Worm (Caenorhabditis elegans): ENCODE measurements around the gene rmd-6.
"Not testable (repeated sequence)": the region's sequence is repeated elsewhere in the genome, so short reads cannot be mapped to it uniquely, and the experiment has no call there.

rmd-6 gene

ce11 chrIV:5062278-5062677, 6.4 kb upstream of the rmd-6 start, which contains the start of gene msp-57:
msp-57 (plus strand) TSS chrIV:5062578.
- not testable (repeated sequence) for TF ChIP-seq nhr-25, lin-39, lin-11 (tag; optimal IDR thresholded peaks at IDR 0.05)

DNA sequence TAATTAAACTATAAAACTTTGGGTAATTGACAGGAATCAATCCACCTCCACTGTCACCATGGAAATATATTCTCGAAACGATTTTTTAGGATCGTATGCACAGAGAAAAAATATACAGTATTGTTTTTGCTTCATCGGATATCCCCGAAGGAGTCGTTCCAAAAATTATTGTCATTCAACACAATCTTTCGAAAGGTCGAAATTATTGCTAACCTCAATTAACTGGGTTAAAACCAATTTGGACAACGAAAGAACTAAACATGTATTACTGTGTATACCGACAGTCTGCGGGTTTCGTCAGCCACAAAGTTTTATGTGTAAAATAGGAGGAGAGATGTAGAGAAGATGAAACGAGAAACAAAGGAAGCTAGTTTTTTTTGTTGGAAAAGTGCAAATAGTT, 5.3 kb upstream of the rmd-6 start:
- TF ChIP-seq dmd-4 (tag; optimal IDR thresholded peaks at IDR 0.05) (no peak), nhr-237 (tag; optimal IDR thresholded peaks at IDR 0.05) (no peak), crh-2 (tag; optimal IDR thresholded peaks at IDR 0.05) (no peak), ceh-82 (tag; optimal IDR thresholded peaks at IDR 0.05) (no peak), F13H6.1 (tag; optimal IDR thresholded peaks at IDR 0.05) (no peak), mab-5 (tag; optimal IDR thresholded peaks at IDR 0.05) (no peak), ztf-4 (tag; optimal IDR thresholded peaks at IDR 0.05) (no peak), ztf-11 (tag; optimal IDR thresholded peaks at IDR 0.05) (no peak), ama-1 (optimal IDR thresholded peaks at IDR 0.05) (peak; percentile 63), nhr-21 (tag; optimal IDR thresholded peaks at IDR 0.05) (peak; percentile 11), sem-4 (tag; optimal IDR thresholded peaks at IDR 0.05) (no peak), alr-1 (tag; optimal IDR thresholded peaks at IDR 0.05) (no peak), nhr-12 (tag; optimal IDR thresholded peaks at IDR 0.05) (no peak), nhr-77 (tag; optimal IDR thresholded peaks at IDR 0.05) (no peak), mdl-1 (tag; optimal IDR thresholded peaks at IDR 0.05) (no peak), snpc-4 (tag; optimal IDR thresholded peaks at IDR 0.05) (peak; percentile 93), sma-3 (GFP tag; optimal IDR thresholded peaks at IDR 0.05) (peak; percentile 61), R02D3.7 (tag; optimal IDR thresholded peaks at IDR 0.05) (no peak), mbf-1 (tag; optimal IDR thresholded peaks at IDR 0.05) (no peak), lin-39 (tag; optimal IDR thresholded peaks at IDR 0.05) (no peak), sma-9 (GFP tag; optimal IDR thresholded peaks at IDR 0.05) (peak; percentile 28), sma-9 (tag; optimal IDR thresholded peaks at IDR 0.05) (no peak), lsy-2 (tag; optimal IDR thresholded peaks at IDR 0.05) (peak in 1 of 2 experiments; percentile 46), lin-11 (tag; optimal IDR thresholded peaks at IDR 0.05) (no peak), unc-62 (GFP tag; optimal IDR thresholded peaks at IDR 0.05) (no peak), nhr-129 (tag; optimal IDR thresholded peaks at IDR 0.05) (no peak), lin-13 (GFP tag; optimal IDR thresholded peaks at IDR 0.05) (peak; percentile 30), nhr-25 (tag; optimal IDR thresholded peaks at IDR 0.05) (no peak)

ce11 chrIV:5064961-5065360, 3.7 kb upstream of the rmd-6 start, which contains the start of gene msp-53:
msp-53 (minus strand) TSS chrIV:5065061.
- not testable (repeated sequence) for TF ChIP-seq peb-1, ztf-11, nhr-25 (tag; optimal IDR thresholded peaks at IDR 0.05)

- TF ChIP-seq aly-2, nhr-6, nhr-23 (tag; optimal IDR thresholded peaks at IDR 0.05): not testable (repeated sequence)
These were observed 1.8 kb upstream of the rmd-6 start, which contains the start of gene ttbk-2.2 for ce11 chrIV:5066887-5067286. ttbk-2.2 (minus strand) TSS chrIV:5066987.

ce11 chrIV:5070593-5070992, 1.9 kb downstream of the rmd-6 start, which contains the start of gene C02B10.6:
C02B10.6 (plus strand) TSS chrIV:5070893.
- not testable (repeated sequence) for TF ChIP-seq Y55F3AM.14 (GFP tag; optimal IDR thresholded peaks at IDR 0.05); mdl-1 (tag; optimal IDR thresholded peaks at IDR 0.05); zag-1 (tag; optimal IDR thresholded peaks at IDR 0.05)

- TF ChIP-seq lin-39 (tag; optimal IDR thresholded peaks at IDR 0.05) (no peak), ceh-16 (tag; optimal IDR thresholded peaks at IDR 0.05) (no peak), ceh-82 (tag; optimal IDR thresholded peaks at IDR 0.05) (no peak), ama-1 (optimal IDR thresholded peaks at IDR 0.05) (no peak), lin-13 (GFP tag; optimal IDR thresholded peaks at IDR 0.05) (no peak)
These were observed 5.2 kb downstream of the rmd-6 start for ce11 chrIV:5073836-5074235.
